Fruit fly (Drosophila melanogaster) Kc167 (cell line): ENCODE data around the gene Nsf2.

Experiments used
- Myc ChIP-seq: fragments of >200 bp; optimal IDR thresholded peaks from 2 replicates; lab custom pipeline; 2017; ENCODE audit warnings: missing external identifiers
- Sin3A ChIP-seq: fragments of >200 bp; optimal IDR thresholded peaks from 2 replicates; lab custom pipeline; 2018; ENCODE audit warnings: missing external identifiers
- h ChIP-seq: fragments of >200 bp; optimal IDR thresholded peaks from 3 replicates; lab custom pipeline; 2018; ENCODE audit warnings: missing external identifiers
- insv ChIP-seq: fragments of >200 bp; optimal IDR thresholded peaks from 3 replicates; lab custom pipeline; 2018; ENCODE audit warnings: missing external identifiers
- psq ChIP-seq: fragments of >200 bp; optimal IDR thresholded peaks from 2 replicates; lab custom pipeline; 2017; ENCODE audit warnings: missing external identifiers
- ttk ChIP-seq: sonication (Bioruptor generic); optimal IDR thresholded peaks from 2 replicates; lab custom pipeline; 2017; ENCODE audit warnings: missing external identifiers

The Nsf2 gene

dm6 chr3R:13837807-13838206 is at the start of gene Nsf2:
Gene Nsf2, minus strand, starts transcription at chr3R:13837991.
- TF ChIP-seq insv (lab: Kevin White, UChicago) (no peak), Myc (lab: Kevin White, UChicago) (no peak), ttk (lab: Kevin White, UChicago) (no peak), psq (lab: Kevin White, UChicago) (no peak)

dm6 chr3R:13884929-13885328 is 47.1 kb upstream of the Nsf2 start:
- TF ChIP-seq h (lab: Kevin White, UChicago) (no peak), psq (lab: Kevin White, UChicago) (no peak), Sin3A (no peak), ttk (lab: Kevin White, UChicago) (no peak), Myc (lab: Kevin White, UChicago) (no peak), insv (lab: Kevin White, UChicago) (no peak)

DNA sequence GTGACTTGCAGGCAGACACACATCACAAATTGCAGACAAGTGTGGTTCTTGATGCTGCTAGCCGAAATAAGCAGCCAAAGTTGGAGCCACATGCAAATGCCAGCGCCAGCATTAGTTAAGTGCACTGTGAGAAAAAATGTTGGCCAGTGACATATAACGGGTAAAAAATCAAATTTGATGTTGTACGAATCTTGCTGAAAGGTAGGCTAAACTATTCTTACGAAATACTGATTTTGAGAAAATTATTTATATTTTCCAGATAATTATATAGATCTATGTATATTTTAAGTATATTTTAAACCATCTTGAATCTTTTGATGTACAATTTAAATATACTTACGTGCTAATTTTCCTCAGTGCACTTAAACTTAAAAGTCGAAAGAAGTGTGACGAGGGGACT is 45.6 kb upstream of the Nsf2 start:
- no peak for TF ChIP-seq Myc (lab: Kevin White, UChicago)
- no peak for TF ChIP-seq ttk (lab: Kevin White, UChicago)
- no peak for TF ChIP-seq psq (lab: Kevin White, UChicago)
- TF ChIP-seq h (lab: Kevin White, UChicago): no peak
- no peak for TF ChIP-seq Sin3A
- TF ChIP-seq insv (lab: Kevin White, UChicago): no peak

DNA sequence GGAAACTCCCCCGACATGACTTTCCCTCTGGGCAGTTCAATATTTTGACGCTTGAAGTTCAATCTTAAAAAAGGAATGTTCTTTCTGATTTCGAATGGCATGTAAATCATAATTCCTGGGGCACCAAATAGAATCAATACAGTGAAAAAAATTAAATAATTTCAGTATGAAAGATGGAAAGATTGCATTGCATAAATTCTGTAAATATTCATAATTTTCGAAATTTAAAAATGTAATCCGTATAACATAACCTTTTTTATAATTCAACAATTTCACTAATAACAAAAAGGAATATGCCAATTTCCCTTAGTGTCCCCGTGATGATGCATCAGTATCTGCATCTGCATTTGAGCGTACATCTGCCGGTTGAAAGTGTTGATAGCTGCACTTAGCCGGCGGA is 43.1 kb upstream of the Nsf2 start:
- no peak for TF ChIP-seq h (lab: Kevin White, UChicago)

DNA sequence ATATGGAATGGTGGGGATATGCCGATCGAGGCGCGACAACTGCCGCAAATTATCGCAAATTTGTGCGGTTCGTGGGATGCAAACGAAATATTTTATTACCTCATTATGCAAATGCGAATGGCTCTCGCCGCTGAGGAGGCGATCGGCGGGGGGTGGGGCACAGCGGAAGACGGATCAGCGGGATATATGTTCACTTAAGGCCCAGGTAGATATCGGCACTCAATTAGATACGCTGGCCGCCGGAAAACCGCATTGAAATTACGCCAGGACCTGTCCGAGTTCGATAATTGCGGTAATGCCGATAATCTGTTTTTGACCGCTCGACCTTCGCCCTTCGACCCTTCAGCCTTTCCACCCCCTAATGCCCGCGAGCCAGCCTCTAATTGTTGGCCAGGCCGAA is 41.6 kb upstream of the Nsf2 start:
- no peak for TF ChIP-seq ttk (lab: Kevin White, UChicago)
- TF ChIP-seq Sin3A: no peak
- no peak for TF ChIP-seq psq (lab: Kevin White, UChicago)
- no peak for TF ChIP-seq h (lab: Kevin White, UChicago)
- no peak for TF ChIP-seq Myc (lab: Kevin White, UChicago)
- no peak for TF ChIP-seq insv (lab: Kevin White, UChicago)

DNA sequence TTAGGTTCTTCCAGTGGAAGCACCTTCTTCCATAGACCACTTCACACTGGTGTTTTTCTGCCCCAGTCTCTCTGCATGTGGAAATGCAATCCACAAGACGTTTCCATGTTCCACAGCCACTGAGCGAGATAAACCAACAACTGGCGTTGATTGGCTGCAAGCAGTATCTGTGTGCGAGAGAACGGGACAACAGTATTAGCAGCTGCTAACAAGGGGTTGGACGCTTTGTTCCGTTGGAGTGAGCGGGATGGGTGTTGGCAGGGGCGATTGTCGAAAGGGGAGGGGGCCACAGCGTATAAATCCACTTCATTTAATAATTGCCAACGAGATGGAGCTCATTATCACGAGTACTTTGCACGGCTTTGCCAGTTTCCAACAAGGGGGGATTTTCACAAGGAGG is 39.3 kb upstream of the Nsf2 start:
- no peak for TF ChIP-seq Myc (lab: Kevin White, UChicago)
- no peak for TF ChIP-seq Sin3A
- no peak for TF ChIP-seq ttk (lab: Kevin White, UChicago)
- no peak for TF ChIP-seq h (lab: Kevin White, UChicago)
- TF ChIP-seq insv (lab: Kevin White, UChicago): no peak
- no peak for TF ChIP-seq psq (lab: Kevin White, UChicago)

DNA sequence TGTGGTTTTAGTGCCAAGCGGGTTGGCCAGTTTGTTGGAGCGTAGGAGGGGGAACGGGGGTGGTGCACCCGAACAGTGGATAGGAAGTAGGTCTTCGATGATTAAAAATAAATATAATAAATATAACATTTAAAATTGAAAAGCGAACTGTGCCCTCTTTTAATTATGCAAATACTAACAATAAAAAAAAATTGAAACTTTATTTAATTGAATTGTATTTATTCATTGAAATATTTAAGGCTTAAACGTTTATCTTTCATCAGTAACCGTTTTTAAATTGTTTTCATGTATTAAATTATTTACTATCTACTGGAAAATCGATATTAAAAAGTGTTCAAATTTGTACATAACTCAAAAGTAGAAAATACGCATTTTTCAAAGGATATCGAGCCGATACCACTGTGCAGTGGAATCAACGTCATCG is 37.7 kb upstream of the Nsf2 start:
- TF ChIP-seq ttk (lab: Kevin White, UChicago) (no peak), insv (lab: Kevin White, UChicago) (no peak)

- TF ChIP-seq ttk (lab: Kevin White, UChicago) (no peak), psq (lab: Kevin White, UChicago) (no peak), Sin3A (no peak), Myc (lab: Kevin White, UChicago) (no peak), insv (lab: Kevin White, UChicago) (no peak), h (lab: Kevin White, UChicago) (no peak)
Observed at dm6 chr3R:13874866-13875417, 37.2 kb upstream of the Nsf2 start, which contains the start of gene E5. Gene E5, minus strand, starts transcription at chr3R:13874916.

DNA sequence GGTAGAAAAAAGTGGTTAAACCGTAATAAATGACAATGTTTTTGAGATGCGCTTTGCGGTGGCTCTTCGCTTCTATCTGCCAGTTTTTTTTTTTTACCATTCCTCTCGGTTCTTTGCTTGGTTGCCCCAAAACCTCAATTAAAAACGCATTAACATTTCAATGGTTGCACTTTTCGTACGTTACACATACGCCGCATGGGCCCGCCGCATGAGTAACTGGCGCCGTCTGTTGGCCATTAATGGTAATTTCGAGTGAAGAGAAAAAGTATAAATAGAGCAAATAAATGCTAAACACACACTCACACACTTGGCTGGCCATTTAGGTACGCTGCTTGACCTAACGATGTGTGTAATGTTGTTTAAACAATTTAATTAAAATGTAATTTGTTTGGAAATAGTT is 34.4 kb upstream of the Nsf2 start:
- TF ChIP-seq Sin3A (no peak), h (lab: Kevin White, UChicago) (no peak), ttk (lab: Kevin White, UChicago) (no peak), insv (lab: Kevin White, UChicago) (no peak), psq (lab: Kevin White, UChicago) (no peak), Myc (lab: Kevin White, UChicago) (no peak)

- TF ChIP-seq ttk (lab: Kevin White, UChicago) (no peak), psq (lab: Kevin White, UChicago) (no peak), insv (lab: Kevin White, UChicago) (no peak), Sin3A (no peak), h (lab: Kevin White, UChicago) (no peak)
Observed at dm6 chr3R:13861805-13862204, 24.0 kb upstream of the Nsf2 start.

DNA sequence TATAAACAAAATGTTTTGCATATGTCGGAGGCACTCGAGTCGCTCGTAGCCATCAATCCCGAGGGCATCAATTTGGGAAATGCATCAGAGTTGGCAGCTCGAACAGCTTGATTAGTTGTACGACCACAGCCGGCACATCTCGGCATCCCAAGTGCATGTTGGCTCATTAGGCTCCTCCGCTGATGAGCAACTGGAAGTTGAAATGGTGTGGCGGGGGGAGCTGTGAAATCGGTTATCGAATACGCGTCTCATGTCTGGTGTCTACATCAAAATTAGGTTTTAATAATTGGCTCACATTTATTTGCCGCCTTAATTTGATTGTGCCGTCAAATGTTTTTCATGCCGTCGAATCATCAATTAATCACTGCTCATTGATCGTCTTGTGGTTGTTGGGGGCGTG is 21.5 kb upstream of the Nsf2 start:
- TF ChIP-seq psq (lab: Kevin White, UChicago): no peak
- TF ChIP-seq insv (lab: Kevin White, UChicago): no peak
- TF ChIP-seq Myc (lab: Kevin White, UChicago): no peak
- TF ChIP-seq h (lab: Kevin White, UChicago): no peak
- TF ChIP-seq ttk (lab: Kevin White, UChicago): no peak
- TF ChIP-seq Sin3A: no peak

DNA sequence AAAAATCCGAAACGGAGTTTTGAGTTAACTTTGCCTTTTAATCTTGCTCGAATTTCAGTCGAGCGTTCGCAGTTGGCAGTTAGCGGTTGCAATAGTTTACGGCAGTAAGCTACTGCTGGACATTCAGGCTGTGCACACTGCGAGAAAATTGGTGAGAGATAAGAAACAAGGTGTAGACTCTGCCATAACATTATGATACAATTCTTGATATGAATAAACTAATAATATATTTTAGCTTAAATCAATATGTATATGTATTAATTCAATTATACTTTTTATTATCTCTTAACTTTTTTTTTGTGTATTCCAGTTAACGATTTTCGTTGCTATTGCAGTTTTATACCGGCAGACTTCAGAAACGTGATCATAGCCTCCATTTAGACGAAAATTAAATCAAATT is 19.5 kb upstream of the Nsf2 start:
- TF ChIP-seq psq (lab: Kevin White, UChicago) (no peak), h (lab: Kevin White, UChicago) (no peak), Myc (lab: Kevin White, UChicago) (no peak), ttk (lab: Kevin White, UChicago) (no peak)

- TF ChIP-seq insv (lab: Kevin White, UChicago) (no peak), psq (lab: Kevin White, UChicago) (no peak), h (lab: Kevin White, UChicago) (no peak), Sin3A (no peak), ttk (lab: Kevin White, UChicago) (no peak), Myc (lab: Kevin White, UChicago) (no peak)
Observed at dm6 chr3R:13855354-13855753, 17.6 kb upstream of the Nsf2 start, which contains the start of gene CG14362. Gene CG14362, minus strand, starts transcription at chr3R:13855454.
